Worm (Caenorhabditis elegans) whole organism, mixed stage, embryonic: ENCODE measurements around the gene dpy-9.

Experiments
- blmp-1 ChIP-seq: fragments of 150-350 bp; optimal IDR thresholded peaks from 2 replicates; lab custom pipeline; 2014; ENCODE audit warnings: missing biosample characterization, missing genetic modification characterization
- elt-1 ChIP-seq: sonication (generic microtip); optimal IDR thresholded peaks from 2 replicates; lab custom pipeline; 2017; ENCODE audit warnings: missing genetic modification characterization, mild to moderate bottlenecking, missing compliant biosample characterization, antibody characterized with exemption, moderate library complexity, borderline replicate concordance; ENCODE audit not compliant: insufficient read depth
- hlh-1 ChIP-seq: fragments of 150-350 bp; optimal IDR thresholded peaks from 2 replicates; lab custom pipeline; 2014; ENCODE audit warnings: missing biosample characterization, missing genetic modification reagents, missing genetic modification characterization
- lin-13 ChIP-seq: fragments of 150-350 bp; optimal IDR thresholded peaks from 2 replicates; lab custom pipeline; 2014; ENCODE audit warnings: missing biosample characterization, missing genetic modification characterization
- lsy-2 ChIP-seq: fragments of 150-350 bp; optimal IDR thresholded peaks from 2 replicates; lab custom pipeline; 2014; ENCODE audit warnings: missing biosample characterization, missing genetic modification characterization
- mep-1 ChIP-seq: fragments of 150-350 bp; optimal IDR thresholded peaks from 2 replicates; lab custom pipeline; 2017; ENCODE audit warnings: missing biosample characterization, missing genetic modification reagents, missing genetic modification characterization, inconsistent platforms
- nhr-237 ChIP-seq: fragments of 150-350 bp; optimal IDR thresholded peaks from 2 replicates; lab custom pipeline; 2014; ENCODE audit warnings: missing biosample characterization, missing genetic modification characterization
- pha-4 ChIP-seq: fragments of 150-350 bp; optimal IDR thresholded peaks from 2 replicates; lab custom pipeline; 2018; ENCODE audit warnings: missing biosample characterization, missing genetic modification reagents, missing genetic modification characterization
- snpc-4 ChIP-seq: fragments of 150-350 bp; optimal IDR thresholded peaks from 2 replicates; lab custom pipeline; 2014; ENCODE audit warnings: missing biosample characterization, missing genetic modification characterization
- unc-62 ChIP-seq: fragments of 150-350 bp; optimal IDR thresholded peaks from 2 replicates; lab custom pipeline; 2014; ENCODE audit warnings: missing biosample characterization, missing genetic modification reagents, missing genetic modification characterization
- ztf-11 ChIP-seq: fragments of 150-350 bp; optimal IDR thresholded peaks from 2 replicates; lab custom pipeline; 2014; ENCODE audit warnings: missing biosample characterization, missing genetic modification characterization

DNA sequence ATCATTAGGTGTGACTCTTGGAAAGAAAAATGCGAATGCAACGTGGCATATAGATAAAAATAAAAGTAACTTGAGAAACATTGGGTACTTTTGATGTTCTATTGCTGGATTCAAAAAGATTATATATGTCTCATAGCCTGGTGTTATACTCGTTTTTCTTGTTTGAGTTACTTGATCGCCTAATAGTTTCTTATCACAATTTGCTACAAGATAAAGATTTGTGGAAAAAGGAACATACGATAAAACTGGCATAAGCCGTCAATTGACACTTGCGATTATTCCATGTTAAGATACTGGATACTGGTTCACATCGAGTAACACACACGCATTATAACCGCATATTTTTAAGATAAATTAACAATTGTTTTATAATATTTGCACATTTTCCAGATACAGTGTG, 6.5 kb downstream of the dpy-9 start, which contains the start of gene grl-19:
- TF ChIP-seq ztf-11, result no peak
- no peak for TF ChIP-seq nhr-237 (tag; lab: Kevin White, UChicago)
- no peak for TF ChIP-seq snpc-4
- no peak for TF ChIP-seq hlh-1 (tag; lab: Kevin White, UChicago)
- TF ChIP-seq lin-13 (tag; lab: Kevin White, UChicago), result no peak
- no peak for TF ChIP-seq elt-1 (tag; lab: Kevin White, UChicago)
- no peak for TF ChIP-seq blmp-1 (tag; lab: Kevin White, UChicago)
- TF ChIP-seq pha-4, result no peak
- no peak for TF ChIP-seq mep-1
- TF ChIP-seq unc-62 (GFP tag; lab: Kevin White, UChicago), result no peak
- TF ChIP-seq lsy-2 (tag; lab: Kevin White, UChicago), result no peak
